Worm (Caenorhabditis elegans) whole organism, L1 larva: Measurements from ENCODE around the gene str-129.

Experiments used
- C34B4.2 ChIP-seq: sonication (generic microtip); optimal IDR thresholded peaks from 2 replicates; lab custom pipeline; 2017; ENCODE audit warnings: mild to moderate bottlenecking, missing genetic modification characterization, missing compliant biosample characterization
- Y116A8C.19 ChIP-seq: sonication (generic microtip); optimal IDR thresholded peaks from 2 replicates; lab custom pipeline; 2016; ENCODE audit warnings: missing compliant biosample characterization, missing genetic modification characterization, borderline replicate concordance
- alr-1 ChIP-seq: fragments of 200-800 bp; sonication (Bioruptor generic); optimal IDR thresholded peaks from 2 replicates; lab custom pipeline; 2018; ENCODE audit warnings: borderline replicate concordance, mild to moderate bottlenecking, missing genetic modification characterization, missing compliant biosample characterization
- aly-2 ChIP-seq: fragments of 150-350 bp; optimal IDR thresholded peaks from 2 replicates; lab custom pipeline; 2014; ENCODE audit warnings: missing biosample characterization, missing genetic modification characterization
- ama-1 ChIP-seq: fragments of 150-350 bp; optimal IDR thresholded peaks from 2 replicates; lab custom pipeline; 2014
- blmp-1 ChIP-seq: fragments of 150-350 bp; optimal IDR thresholded peaks from 2 replicates; lab custom pipeline; 2014; ENCODE audit warnings: missing biosample characterization, missing genetic modification characterization
- ceh-63 ChIP-seq: fragments of 200-800 bp; sonication (Bioruptor generic); optimal IDR thresholded peaks from 2 replicates; lab custom pipeline; 2018; ENCODE audit warnings: mild to moderate bottlenecking, missing genetic modification characterization, missing compliant biosample characterization
- ceh-8 ChIP-seq: fragments of 200-800 bp; sonication (Bioruptor generic); optimal IDR thresholded peaks from 2 replicates; lab custom pipeline; 2018; ENCODE audit warnings: mild to moderate bottlenecking, missing genetic modification characterization, moderate library complexity, missing compliant biosample characterization
- ceh-88 ChIP-seq: fragments of 200-800 bp; sonication (Bioruptor generic); IDR thresholded peaks from 2 replicates; pipeline ENCODE4 v1.3.6; 2022; ENCODE audit warnings: missing genetic modification characterization, missing compliant biosample characterization
- ces-1 ChIP-seq: fragments of 150-350 bp; optimal IDR thresholded peaks from 2 replicates; lab custom pipeline; 2014; ENCODE audit warnings: missing biosample characterization, missing genetic modification reagents, missing genetic modification characterization
- dsc-1 ChIP-seq: sonication (generic microtip); optimal IDR thresholded peaks from 2 replicates; lab custom pipeline; 2016; ENCODE audit warnings: mild to moderate bottlenecking, missing genetic modification characterization, missing compliant biosample characterization
- elt-2 ChIP-seq: sonication (generic microtip); optimal IDR thresholded peaks from 2 replicates; lab custom pipeline; 2016; ENCODE audit warnings: missing genetic modification characterization, mild to moderate bottlenecking, inconsistent platforms, missing compliant biosample characterization, missing genetic modification reagents
- elt-3 ChIP-seq, 6 experiments: fragments of 150-350 bp in 1 of 6; sonication (generic microtip); optimal IDR thresholded peaks; 2 replicates each; lab custom pipeline; 2017 to 2018; ENCODE audit warnings: missing biosample characterization in 6 of 6, missing genetic modification characterization in 6 of 6, inconsistent platforms in 1 of 6
- fkh-4 ChIP-seq: sonication (generic microtip); optimal IDR thresholded peaks from 2 replicates; lab custom pipeline; 2016; ENCODE audit warnings: missing compliant biosample characterization, missing genetic modification characterization, borderline replicate concordance
- irx-1 ChIP-seq: sonication (generic microtip); optimal IDR thresholded peaks from 2 replicates; lab custom pipeline; 2016; ENCODE audit warnings: missing genetic modification characterization, missing compliant biosample characterization
- jun-1 ChIP-seq: fragments of 150-350 bp; optimal IDR thresholded peaks from 2 replicates; lab custom pipeline; 2014; ENCODE audit warnings: missing biosample characterization, missing genetic modification reagents, missing genetic modification characterization
- lin-15B ChIP-seq: fragments of 150-350 bp; sonication (generic microtip); optimal IDR thresholded peaks from 3 replicates; lab custom pipeline; 2014; ENCODE audit warnings: missing biosample characterization, missing genetic modification characterization
- lin-35 ChIP-seq, 2 experiments: fragments of 150-350 bp; optimal IDR thresholded peaks; 2 replicates each; lab custom pipeline; 2014; ENCODE audit warnings: missing biosample characterization in 2 of 2, missing genetic modification characterization in 2 of 2, missing genetic modification reagents in 2 of 2
- mef-2 ChIP-seq: fragments of 150-350 bp; optimal IDR thresholded peaks from 2 replicates; lab custom pipeline; 2014; ENCODE audit warnings: missing biosample characterization, missing genetic modification characterization
- mep-1 ChIP-seq: fragments of 150-350 bp; optimal IDR thresholded peaks from 2 replicates; lab custom pipeline; 2014; ENCODE audit warnings: missing biosample characterization, missing genetic modification characterization
- nhr-12 ChIP-seq: sonication (generic microtip); optimal IDR thresholded peaks from 2 replicates; lab custom pipeline; 2017; ENCODE audit warnings: missing biosample characterization, missing genetic modification characterization
- nhr-19 ChIP-seq: fragments of 200-800 bp; sonication (Bioruptor generic); conservative IDR thresholded peaks from 2 replicates; pipeline ENCODE4 v1.3.6; 2022; ENCODE audit warnings: missing genetic modification characterization, missing compliant biosample characterization
- nhr-20 ChIP-seq: sonication (generic microtip); optimal IDR thresholded peaks from 2 replicates; lab custom pipeline; 2016; ENCODE audit warnings: mild to moderate bottlenecking, missing genetic modification characterization, missing compliant biosample characterization
- nhr-237 ChIP-seq: fragments of 150-350 bp; optimal IDR thresholded peaks from 2 replicates; lab custom pipeline; 2014; ENCODE audit warnings: missing biosample characterization, missing genetic modification characterization
- nhr-28 ChIP-seq: fragments of 150-350 bp; optimal IDR thresholded peaks from 2 replicates; lab custom pipeline; 2014; ENCODE audit warnings: missing biosample characterization, missing genetic modification characterization
- nhr-47 ChIP-seq: sonication (generic microtip); optimal IDR thresholded peaks from 2 replicates; lab custom pipeline; 2016; ENCODE audit warnings: mild to moderate bottlenecking, missing genetic modification characterization, moderate library complexity, missing compliant biosample characterization
- nhr-71 ChIP-seq: sonication (generic microtip); optimal IDR thresholded peaks from 2 replicates; lab custom pipeline; 2016; ENCODE audit warnings: mild to moderate bottlenecking, missing genetic modification characterization, moderate library complexity, missing compliant biosample characterization
- nhr-76 ChIP-seq: sonication (generic microtip); optimal IDR thresholded peaks from 2 replicates; lab custom pipeline; 2017; ENCODE audit warnings: missing biosample characterization, missing genetic modification characterization
- nhr-77 ChIP-seq: fragments of 150-350 bp; optimal IDR thresholded peaks from 2 replicates; lab custom pipeline; 2014; ENCODE audit warnings: missing biosample characterization, missing genetic modification characterization
- nhr-85 ChIP-seq: sonication (generic microtip); peaks from one replicate; lab custom pipeline; 2016; ENCODE audit warnings: missing genetic modification characterization, inconsistent platforms, missing compliant biosample characterization
- nhr-90 ChIP-seq: sonication (generic microtip); optimal IDR thresholded peaks from 2 replicates; lab custom pipeline; 2016; ENCODE audit warnings: mild to moderate bottlenecking, missing genetic modification characterization, missing compliant biosample characterization; ENCODE audit not compliant: poor library complexity
- pax-3 ChIP-seq: fragments of 200-800 bp; sonication (Bioruptor generic); optimal IDR thresholded peaks from 2 replicates; lab custom pipeline; 2018; ENCODE audit warnings: mild to moderate bottlenecking, missing genetic modification characterization, moderate library complexity, missing compliant biosample characterization
- rnt-1 ChIP-seq: sonication (generic microtip); optimal IDR thresholded peaks from 2 replicates; lab custom pipeline; 2016; ENCODE audit warnings: mild to moderate bottlenecking, missing genetic modification characterization, moderate library complexity, missing compliant biosample characterization
- snpc-4 ChIP-seq: fragments of 150-350 bp; optimal IDR thresholded peaks from 2 replicates; lab custom pipeline; 2014; ENCODE audit warnings: missing biosample characterization, missing genetic modification characterization
- sup-37 ChIP-seq: fragments of 200-800 bp; sonication (Bioruptor generic); optimal IDR thresholded peaks from 2 replicates; lab custom pipeline; 2018; ENCODE audit warnings: mild to moderate bottlenecking, missing genetic modification characterization, missing compliant biosample characterization
- swsn-7 ChIP-seq: sonication (generic microtip); optimal IDR thresholded peaks from 2 replicates; lab custom pipeline; 2016; ENCODE audit warnings: missing genetic modification characterization, missing compliant biosample characterization
- tlp-1 ChIP-seq: fragments of 150-350 bp; optimal IDR thresholded peaks from 2 replicates; lab custom pipeline; 2014; ENCODE audit warnings: missing biosample characterization, missing genetic modification characterization
- unc-86 ChIP-seq: sonication (generic microtip); optimal IDR thresholded peaks from 2 replicates; lab custom pipeline; 2016; ENCODE audit warnings: missing genetic modification characterization, missing compliant biosample characterization
- unc-98 ChIP-seq: fragments of 200-800 bp; sonication (Bioruptor generic); IDR thresholded peaks from 2 replicates; pipeline ENCODE4 v1.3.6; 2022; ENCODE audit warnings: missing genetic modification characterization, missing compliant biosample characterization
- vab-15 ChIP-seq: sonication (generic microtip); optimal IDR thresholded peaks from 2 replicates; lab custom pipeline; 2017; ENCODE audit warnings: missing genotype, mild to moderate bottlenecking, missing genetic modification characterization, missing compliant biosample characterization
- ztf-4 ChIP-seq: fragments of 150-350 bp; optimal IDR thresholded peaks from 2 replicates; lab custom pipeline; 2014; ENCODE audit warnings: missing biosample characterization, missing genetic modification characterization

The str-129 gene

DNA sequence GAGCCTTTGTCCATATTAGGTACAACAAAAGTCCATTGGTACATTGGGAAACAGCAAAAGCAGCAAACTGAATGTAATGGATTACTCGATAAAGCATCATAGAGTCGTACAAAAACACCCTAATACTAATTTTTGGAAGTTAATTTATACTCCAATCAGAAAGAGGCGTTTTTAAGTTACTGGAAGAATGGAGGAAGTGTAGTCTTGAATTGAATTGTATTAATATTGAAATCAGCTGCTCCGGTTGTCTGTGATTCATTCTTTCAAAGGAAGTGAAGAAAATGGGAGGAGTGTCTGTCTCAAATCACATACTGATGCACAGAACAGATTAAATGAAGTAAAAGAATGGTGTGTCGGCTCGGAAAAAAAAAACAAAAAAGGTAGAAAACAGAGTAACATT, 10.7 kb downstream of the str-129 start, which contains the start of gene str-131:
str-131 (minus strand) TSS at position 101 of the 400 bp plus-strand sequence.
- no peak for TF ChIP-seq sup-37 (GFP tag; lab: Kevin White, UChicago)
- TF ChIP-seq nhr-28 = no peak
- no peak for TF ChIP-seq swsn-7
- no peak for TF ChIP-seq fkh-4
- TF ChIP-seq jun-1 (tag; lab: Kevin White, UChicago) = no peak
- no peak for TF ChIP-seq unc-98 (GFP tag; lab: Robert Waterston, UW)
- no peak for TF ChIP-seq ceh-88 (GFP tag; lab: Robert Waterston, UW)
- no peak for TF ChIP-seq ama-1
- no peak for TF ChIP-seq alr-1 (tag; lab: Kevin White, UChicago)

ce11 chrV:8079813-8080212, 12.5 kb downstream of the str-129 start:
- TF ChIP-seq nhr-19 (GFP tag; lab: Robert Waterston, UW) = peak; percentile 25
- TF ChIP-seq Y116A8C.19 = no peak
- TF ChIP-seq nhr-71 (tag; lab: Kevin White, UChicago) = peak; percentile 56
- no peak for TF ChIP-seq C34B4.2 (tag; lab: Kevin White, UChicago)
- peak; percentile 27 for TF ChIP-seq blmp-1 (tag; lab: Kevin White, UChicago)
- no peak for TF ChIP-seq snpc-4 (tag; lab: Kevin White, UChicago)
- TF ChIP-seq nhr-90 (tag; lab: Kevin White, UChicago) = peak; percentile 29
- no peak for TF ChIP-seq ztf-4
- peak; percentile 86 for TF ChIP-seq nhr-85
- no peak for TF ChIP-seq nhr-76 (tag; lab: Kevin White, UChicago)
- TF ChIP-seq elt-3 (tag; optimal IDR thresholded peaks at IDR 0.05; lab: Kevin White, UChicago) = peak in 5 of 6 experiments; percentile 8 to 54 (median 38)
- no peak for TF ChIP-seq swsn-7
- TF ChIP-seq nhr-20 (tag; lab: Kevin White, UChicago) = peak; percentile 65
- TF ChIP-seq, all 84 proteins: peak for 7

DNA sequence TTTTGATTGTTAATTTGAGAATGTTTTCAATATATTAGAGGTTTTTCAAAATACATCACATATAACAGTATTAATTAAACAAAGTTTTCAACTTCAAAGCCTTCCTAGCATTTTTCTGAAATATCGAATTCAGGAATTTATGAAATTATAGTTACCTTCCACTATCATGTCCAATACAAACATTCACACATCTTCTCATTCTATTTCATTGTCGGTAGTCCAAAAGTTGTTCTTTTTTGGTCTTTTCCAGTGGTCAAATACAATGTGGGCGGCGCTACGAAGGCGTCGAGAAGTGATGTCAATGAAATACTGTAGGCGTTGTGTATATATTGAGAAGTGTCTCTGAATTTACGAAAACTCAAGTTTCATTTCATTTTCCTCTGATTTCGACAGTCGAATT, 16.6 kb downstream of the str-129 start, which contains the start of gene catp-3:
catp-3 (plus strand) TSS at position 301 of the 400 bp plus-strand sequence.
- TF ChIP-seq mep-1 (no peak), nhr-77 (no peak), ztf-4 (no peak), nhr-47 (tag; lab: Kevin White, UChicago) (no peak)

DNA sequence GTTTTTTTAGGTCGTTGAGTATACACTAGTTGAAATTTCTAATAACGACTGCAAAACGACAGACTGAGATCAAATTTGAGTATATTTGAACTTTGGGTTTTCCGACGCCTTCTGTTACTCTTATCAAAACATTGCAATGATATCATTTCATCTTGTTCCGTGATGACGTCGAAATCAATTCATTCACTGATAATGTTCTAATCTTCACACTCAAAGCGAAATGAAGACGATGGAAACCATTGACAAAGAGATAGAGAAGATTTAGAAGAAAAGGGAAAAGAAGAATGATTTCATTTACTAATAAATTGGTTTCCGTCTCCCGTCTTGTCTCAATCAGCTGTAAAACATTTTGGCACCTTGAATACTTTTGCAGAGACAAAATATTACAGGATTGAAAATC, 19.1 kb downstream of the str-129 start:
- TF ChIP-seq tlp-1 (tag; lab: Kevin White, UChicago) = no peak
- TF ChIP-seq blmp-1 (tag; lab: Kevin White, UChicago) = peak; percentile 89
- TF ChIP-seq nhr-85 = peak; percentile 85
- TF ChIP-seq dsc-1 (tag; lab: Kevin White, UChicago) = peak; percentile 56
- TF ChIP-seq elt-3 (tag; optimal IDR thresholded peaks at IDR 0.05; lab: Kevin White, UChicago) = peak in 5 of 6 experiments; percentile 78 to 89 (median 86)
- TF ChIP-seq nhr-20 (tag; lab: Kevin White, UChicago) = peak; percentile 29
- TF ChIP-seq ces-1 (GFP tag; lab: Kevin White, UChicago) = no peak
- TF ChIP-seq nhr-90 (tag; lab: Kevin White, UChicago) = no peak
- TF ChIP-seq ceh-8 = no peak

- no peak for TF ChIP-seq blmp-1 (tag; lab: Kevin White, UChicago)
- TF ChIP-seq dsc-1 (tag; lab: Kevin White, UChicago) = peak; percentile 15
- TF ChIP-seq lin-15B (tag; lab: Kevin White, UChicago) = no peak
These were observed 20.2 kb downstream of the str-129 start, which contains the start of gene str-144 for ce11 chrV:8072047-8072446. Gene str-144, minus strand, starts transcription at chrV:8072147.

ce11 chrV:8069637-8070036, 22.6 kb downstream of the str-129 start, which contains the start of gene str-143:
Gene str-143, minus strand, starts transcription at chrV:8069737.
- TF ChIP-seq vab-15 (tag; lab: Kevin White, UChicago) = no peak
- TF ChIP-seq mep-1 = no peak
- TF ChIP-seq unc-86 (tag; lab: Kevin White, UChicago) = no peak
- no peak for TF ChIP-seq nhr-237 (tag; lab: Kevin White, UChicago)
- TF ChIP-seq irx-1 = no peak
- no peak for TF ChIP-seq snpc-4 (tag; lab: Kevin White, UChicago)
- no peak for TF ChIP-seq rnt-1 (tag; lab: Kevin White, UChicago)
- TF ChIP-seq aly-2 = no peak
- TF ChIP-seq elt-2 (tag; lab: Kevin White, UChicago) = no peak
- TF ChIP-seq nhr-12 (tag; lab: Kevin White, UChicago) = no peak
- TF ChIP-seq ceh-63 = no peak
- TF ChIP-seq pax-3 = no peak
- TF ChIP-seq fkh-4 = no peak
- TF ChIP-seq lin-35 (GFP tag; optimal IDR thresholded peaks at IDR 0.05; lab: Kevin White, UChicago) = no peak
- TF ChIP-seq unc-98 (GFP tag; lab: Robert Waterston, UW) = no peak
- TF ChIP-seq ceh-88 (GFP tag; lab: Robert Waterston, UW) = no peak
- TF ChIP-seq mef-2 (tag; lab: Kevin White, UChicago) = no peak
- no peak for TF ChIP-seq ceh-8
